Worm (Caenorhabditis elegans) whole organism, L1 larva: ENCODE results near the gene sre-8.

ENCODE experiments used
- alr-1 ChIP-seq: fragments of 200-800 bp; sonication (Bioruptor generic); optimal IDR thresholded peaks from 2 replicates; lab custom pipeline; 2018; ENCODE audit warnings: borderline replicate concordance, mild to moderate bottlenecking, missing genetic modification characterization, missing compliant biosample characterization
- hlh-4 ChIP-seq: sonication (generic microtip); optimal IDR thresholded peaks from 2 replicates; lab custom pipeline; 2016; ENCODE audit warnings: mild to moderate bottlenecking, missing genetic modification characterization, missing compliant biosample characterization
- zag-1 ChIP-seq: fragments of 150-350 bp; optimal IDR thresholded peaks from 2 replicates; lab custom pipeline; 2014; ENCODE audit warnings: missing biosample characterization, missing genetic modification characterization

- TF ChIP-seq zag-1 (tag; lab: Kevin White, UChicago) = no peak
- no peak for TF ChIP-seq alr-1 (tag; lab: Kevin White, UChicago)
- no peak for TF ChIP-seq hlh-4 (tag; lab: Kevin White, UChicago)
These were observed 37.5 kb downstream of the sre-8 start, which contains the start of gene F14D7.9 for ce11 chrV:14294396-14294795.
